Worm (Caenorhabditis elegans) whole organism, L4 larva: ENCODE measurements around the gene egg-1.

Source experiments
- aha-1 ChIP-seq: fragments of 150-350 bp; peaks from one replicate; lab custom pipeline; 2014; ENCODE audit warnings: missing biosample characterization, missing genetic modification characterization
- ceh-32 ChIP-seq: sonication (generic microtip); optimal IDR thresholded peaks from 2 replicates; lab custom pipeline; 2016; ENCODE audit warnings: mild to moderate bottlenecking, missing genetic modification characterization, missing compliant biosample characterization; ENCODE audit not compliant: poor library complexity
- lin-1 ChIP-seq: fragments of 200-800 bp; sonication (Bioruptor generic); IDR thresholded peaks from 2 replicates; pipeline ENCODE4 v1.3.6; 2022; ENCODE audit warnings: missing genetic modification reagents, missing genetic modification characterization, missing compliant biosample characterization
- nhr-11 ChIP-seq: fragments of 150-350 bp; optimal IDR thresholded peaks from 2 replicates; lab custom pipeline; 2014; ENCODE audit warnings: missing biosample characterization, missing genetic modification characterization
- nhr-237 ChIP-seq: sonication (generic microtip); optimal IDR thresholded peaks from 2 replicates; lab custom pipeline; 2017; ENCODE audit warnings: missing biosample characterization, missing genetic modification characterization

ce11 chrIII:5680141-5680540, 47.8 kb upstream of the egg-1 start, which contains the start of gene pst-2:
- TF ChIP-seq nhr-237 (tag; lab: Kevin White, UChicago) (no peak), aha-1 (no peak), nhr-11 (tag; lab: Kevin White, UChicago) (no peak), lin-1 (no peak), ceh-32 (tag; lab: Kevin White, UChicago) (no peak)
